Fruit fly (Drosophila melanogaster) whole organism, wandering third instar larva: ENCODE results near the gene CG12123.
A peak's percentile ranks its signal among the peaks of the same experiment; 100 is the strongest.

ENCODE experiments used
- Abd-B ChIP-seq: fragments of >200 bp; optimal IDR thresholded peaks from 2 replicates; lab custom pipeline; 2017; ENCODE audit warnings: missing biosample characterization, missing genetic modification characterization
- CG32264 ChIP-seq: fragments of 200-800 bp; sonication (Bioruptor generic); optimal IDR thresholded peaks from 2 replicates; lab custom pipeline; 2016; ENCODE audit warnings: missing biosample characterization, missing genetic modification characterization
- CG9705 ChIP-seq: fragments of 200-800 bp; sonication (Bioruptor generic); optimal IDR thresholded peaks from 2 replicates; lab custom pipeline; 2018; ENCODE audit warnings: missing biosample characterization, mild to moderate bottlenecking, missing genetic modification characterization
- CrebA ChIP-seq: fragments of 200-800 bp; sonication (Bioruptor generic); optimal IDR thresholded peaks from 2 replicates; lab custom pipeline; 2016; ENCODE audit warnings: missing biosample characterization, mild to moderate bottlenecking, missing genetic modification characterization, borderline replicate concordance
- Dfd ChIP-seq: fragments of >200 bp; optimal IDR thresholded peaks from 2 replicates; lab custom pipeline; 2017; ENCODE audit warnings: missing biosample characterization, missing genetic modification characterization
- Dif ChIP-seq: fragments of 200-275, 200-300 bp; sonication (Bioruptor generic); optimal IDR thresholded peaks from 2 replicates; lab custom pipeline; 2018; ENCODE audit warnings: missing biosample characterization, missing genetic modification characterization; ENCODE audit not compliant: partially characterized antibody
- GATAd ChIP-seq: sonication (Bioruptor generic); optimal IDR thresholded peaks from 2 replicates; lab custom pipeline; 2016; ENCODE audit warnings: missing biosample characterization, missing genetic modification characterization
- HLH106 ChIP-seq: fragments of 200-800 bp; optimal IDR thresholded peaks from 3 replicates; lab custom pipeline; 2019; ENCODE audit warnings: missing biosample characterization, mild to moderate bottlenecking, missing genetic modification characterization, moderate library complexity
- Hnf4 ChIP-seq: fragments of 200-800 bp; sonication (Bioruptor generic); optimal IDR thresholded peaks from 2 replicates; lab custom pipeline; 2016; ENCODE audit warnings: missing biosample characterization, mild to moderate bottlenecking, missing genetic modification characterization
- Hr78 ChIP-seq: fragments of >200 bp; optimal IDR thresholded peaks from 2 replicates; lab custom pipeline; 2017; ENCODE audit warnings: missing biosample characterization, missing genetic modification characterization
- Hr83 ChIP-seq: fragments of 200-300 bp; sonication (Bioruptor generic); optimal IDR thresholded peaks from 2 replicates; lab custom pipeline; 2016; ENCODE audit warnings: missing biosample characterization, mild to moderate bottlenecking, missing genetic modification characterization, moderate library complexity; ENCODE audit not compliant: poor library complexity, severe bottlenecking
- Mio ChIP-seq: sonication (Bioruptor generic); optimal IDR thresholded peaks from 2 replicates; lab custom pipeline; 2016; ENCODE audit warnings: missing biosample characterization, missing genetic modification characterization
- Myc ChIP-seq: fragments of >200 bp; optimal IDR thresholded peaks from 2 replicates; lab custom pipeline; 2017
- N ChIP-seq: fragments of >200 bp; optimal IDR thresholded peaks from 2 replicates; lab custom pipeline; 2018; ENCODE audit warnings: missing biosample characterization, missing external identifiers, missing genetic modification characterization
- OdsH ChIP-seq: fragments of 200-800 bp; sonication (Bioruptor generic); optimal IDR thresholded peaks from 2 replicates; lab custom pipeline; 2016; ENCODE audit warnings: missing biosample characterization, mild to moderate bottlenecking, missing genetic modification characterization
- Rel ChIP-seq, 2 experiments: fragments of 200-800 bp; sonication (Bioruptor generic) in 1 of 2; optimal IDR thresholded peaks; 2 replicates in 1 of 2; 3 replicates in 1 of 2; lab custom pipeline; 2016 to 2019; ENCODE audit warnings: mild to moderate bottlenecking in 2 of 2, missing biosample characterization in 2 of 2, missing genetic modification characterization in 2 of 2, moderate library complexity in 1 of 2
- Sp1 ChIP-seq: fragments of 200-800 bp; sonication (Bioruptor generic); optimal IDR thresholded peaks from 3 replicates; lab custom pipeline; 2019; ENCODE audit warnings: missing biosample characterization, mild to moderate bottlenecking, missing genetic modification characterization, moderate library complexity
- Vsx2 ChIP-seq: fragments of 200-300, 225-300 bp; sonication (Bioruptor generic); optimal IDR thresholded peaks from 2 replicates; lab custom pipeline; 2018; ENCODE audit warnings: missing biosample characterization, missing genetic modification characterization; ENCODE audit not compliant: partially characterized antibody
- br ChIP-seq: fragments of 200-800 bp; sonication (Bioruptor generic); optimal IDR thresholded peaks from 2 replicates; lab custom pipeline; 2016; ENCODE audit warnings: missing biosample characterization, missing genetic modification characterization
- brk ChIP-seq: fragments of 200-800 bp; sonication (Bioruptor generic); optimal IDR thresholded peaks from 2 replicates; lab custom pipeline; 2016; ENCODE audit warnings: missing biosample characterization, mild to moderate bottlenecking, missing genetic modification characterization
- dl ChIP-seq, 2 experiments: fragments of 175-275, 200-275 bp in 1 of 2; fragments of 200-275 bp in 1 of 2; sonication (Bioruptor generic); optimal IDR thresholded peaks; lab custom pipeline; 2018; ENCODE audit warnings: mild to moderate bottlenecking in 2 of 2, missing biosample characterization in 2 of 2, missing genetic modification characterization in 2 of 2, moderate library complexity in 2 of 2; ENCODE audit not compliant: partially characterized antibody in 2 of 2, insufficient read depth in 1 of 2
- dmrt93B ChIP-seq: fragments of 200-800 bp; sonication (Bioruptor generic); optimal IDR thresholded peaks from 2 replicates; lab custom pipeline; 2018; ENCODE audit warnings: missing biosample characterization, mild to moderate bottlenecking, missing genetic modification characterization
- dsf ChIP-seq: sonication (Bioruptor generic); optimal IDR thresholded peaks from 2 replicates; lab custom pipeline; 2016; ENCODE audit warnings: missing biosample characterization, missing genetic modification characterization, borderline replicate concordance
- ey ChIP-seq: fragments of 200-800 bp; sonication (Bioruptor generic); optimal IDR thresholded peaks from 2 replicates; lab custom pipeline; 2016; ENCODE audit warnings: missing biosample characterization, missing genetic modification characterization
- foxo ChIP-seq, 2 experiments: fragments of 200-800 bp; sonication (Bioruptor generic); optimal IDR thresholded peaks; 2 replicates in 1 of 2; 3 replicates in 1 of 2; lab custom pipeline; 2016 to 2017; ENCODE audit warnings: missing biosample characterization in 2 of 2, missing genetic modification characterization in 2 of 2
- h ChIP-seq: fragments of 200-800 bp; sonication (Bioruptor generic); optimal IDR thresholded peaks from 3 replicates; lab custom pipeline; 2016; ENCODE audit warnings: missing biosample characterization, mild to moderate bottlenecking, missing genetic modification characterization
- jim ChIP-seq: fragments of 175-275, 200-325 bp; sonication (Bioruptor generic); optimal IDR thresholded peaks from 2 replicates; lab custom pipeline; 2016; ENCODE audit warnings: missing biosample characterization, mild to moderate bottlenecking, missing genetic modification characterization
- lola ChIP-seq: fragments of >200 bp; optimal IDR thresholded peaks from 2 replicates; lab custom pipeline; 2017; ENCODE audit warnings: missing biosample characterization, missing genetic modification characterization
- pan ChIP-seq: fragments of >200 bp; optimal IDR thresholded peaks from 2 replicates; lab custom pipeline; 2017
- psq ChIP-seq: fragments of 200-800 bp; sonication (Bioruptor generic); optimal IDR thresholded peaks from 3 replicates; lab custom pipeline; 2017; ENCODE audit warnings: missing biosample characterization, mild to moderate bottlenecking, missing genetic modification characterization, moderate library complexity
- rgr ChIP-seq: fragments of 200-800 bp; sonication (Bioruptor generic); optimal IDR thresholded peaks from 3 replicates; lab custom pipeline; 2016; ENCODE audit warnings: missing biosample characterization, mild to moderate bottlenecking, missing genetic modification characterization
- sage ChIP-seq: fragments of 200-800 bp; sonication (Bioruptor generic); optimal IDR thresholded peaks from 2 replicates; lab custom pipeline; 2016; ENCODE audit warnings: missing biosample characterization, mild to moderate bottlenecking, missing genetic modification characterization
- sv ChIP-seq: fragments of 200-800 bp; sonication (Bioruptor generic); optimal IDR thresholded peaks from 3 replicates; lab custom pipeline; 2016; ENCODE audit warnings: missing biosample characterization, missing genetic modification characterization
- tai ChIP-seq: sonication (Bioruptor generic); optimal IDR thresholded peaks from 2 replicates; lab custom pipeline; 2016; ENCODE audit warnings: missing biosample characterization, missing genetic modification characterization
- usp ChIP-seq: fragments of >200 bp; optimal IDR thresholded peaks from 2 replicates; lab custom pipeline; 2017; ENCODE audit warnings: missing biosample characterization, missing genetic modification characterization

The CG12123 gene

dm6 chrX:8461147-8461546 lies 19.0 kb upstream of the CG12123 start, which contains the start of gene Es2:
Gene Es2, plus strand, starts transcription at chrX:8461479.
- TF ChIP-seq foxo (GFP tag; optimal IDR thresholded peaks at IDR 0.05; lab: Kevin White, UChicago) (no peak), sage (GFP tag; lab: Kevin White, UChicago) (peak; percentile 13), Myc (lab: Kevin White, UChicago) (peak; percentile 63)

dm6 chrX:8460686-8461085 lies 18.5 kb upstream of the CG12123 start, which contains the start of gene CG15347:
Gene CG15347, minus strand, starts transcription at chrX:8460898.
- no peak for TF ChIP-seq ey (GFP tag; lab: Kevin White, UChicago)

- no peak for TF ChIP-seq OdsH
- TF ChIP-seq psq (GFP tag; lab: Kevin White, UChicago), result no peak
- TF ChIP-seq CrebA (GFP tag; lab: Kevin White, UChicago), result no peak
- TF ChIP-seq, all 38 proteins: peak for 0
Observed at dm6 chrX:8460232-8460631, 18.1 kb upstream of the CG12123 start.

dm6 chrX:8459452-8460040 lies 17.4 kb upstream of the CG12123 start:
- no peak for TF ChIP-seq usp (GFP tag; lab: Kevin White, UChicago)

dm6 chrX:8457532-8457931 lies 15.4 kb upstream of the CG12123 start, which contains the start of gene CG32713:
Gene CG32713, minus strand, starts transcription at chrX:8457632.
- TF ChIP-seq Dif (GFP tag; lab: Kevin White, UChicago), result no peak
- TF ChIP-seq br (GFP tag; lab: Kevin White, UChicago), result no peak
- no peak for TF ChIP-seq jim (GFP tag; lab: Kevin White, UChicago)
- TF ChIP-seq lola (GFP tag; lab: Kevin White, UChicago), result no peak
- TF ChIP-seq Hr83 (GFP tag; lab: Kevin White, UChicago), result no peak
- TF ChIP-seq usp (GFP tag; lab: Kevin White, UChicago), result no peak
- TF ChIP-seq Sp1 (GFP tag; lab: Kevin White, UChicago), result no peak
- no peak for TF ChIP-seq h (GFP tag; lab: Kevin White, UChicago)
- TF ChIP-seq Mio (GFP tag; lab: Kevin White, UChicago), result no peak
- no peak for TF ChIP-seq Hr78 (GFP tag; lab: Kevin White, UChicago)
- TF ChIP-seq rgr (GFP tag; lab: Kevin White, UChicago), result no peak
- no peak for TF ChIP-seq CrebA (GFP tag; lab: Kevin White, UChicago)
- TF ChIP-seq CG9705 (GFP tag; lab: Kevin White, UChicago), result no peak
- no peak for TF ChIP-seq sv (GFP tag; lab: Kevin White, UChicago)
- TF ChIP-seq tai (GFP tag; lab: Kevin White, UChicago), result no peak
- no peak for TF ChIP-seq ey (GFP tag; lab: Kevin White, UChicago)

- peak; percentile 69 for TF ChIP-seq OdsH
- no peak for TF ChIP-seq Dfd (GFP tag; lab: Kevin White, UChicago)
- peak; percentile 43 for TF ChIP-seq sage (GFP tag; lab: Kevin White, UChicago)
- no peak for TF ChIP-seq Dif (GFP tag; lab: Kevin White, UChicago)
- TF ChIP-seq ey (GFP tag; lab: Kevin White, UChicago), result peak; percentile 74
- peak; percentile 60 for TF ChIP-seq br (GFP tag; lab: Kevin White, UChicago)
- peak; percentile 4 for TF ChIP-seq brk (GFP tag; lab: Kevin White, UChicago)
- TF ChIP-seq GATAd, result no peak
- no peak for TF ChIP-seq CG32264 (GFP tag; lab: Kevin White, UChicago)
- no peak for TF ChIP-seq usp (GFP tag; lab: Kevin White, UChicago)
- peak in 1 of 2 experiments; percentile 81 for TF ChIP-seq foxo (GFP tag; optimal IDR thresholded peaks at IDR 0.05; lab: Kevin White, UChicago)
- no peak for TF ChIP-seq Mio (GFP tag; lab: Kevin White, UChicago)
- peak; percentile 77 for TF ChIP-seq HLH106 (tag; lab: Kevin White, UChicago)
- no peak for TF ChIP-seq N (GFP tag; lab: Kevin White, UChicago)
- no peak for TF ChIP-seq dsf (GFP tag; lab: Kevin White, UChicago)
- peak; percentile 56 for TF ChIP-seq dmrt93B
- no peak for TF ChIP-seq lola (GFP tag; lab: Kevin White, UChicago)
- peak; percentile 66 for TF ChIP-seq Sp1 (GFP tag; lab: Kevin White, UChicago)
- TF ChIP-seq Myc (lab: Kevin White, UChicago), result no peak
- TF ChIP-seq rgr (GFP tag; lab: Kevin White, UChicago), result peak; percentile 76
- TF ChIP-seq sv (GFP tag; lab: Kevin White, UChicago), result peak; percentile 79
- peak; percentile 77 for TF ChIP-seq h (GFP tag; lab: Kevin White, UChicago)
- no peak for TF ChIP-seq pan (lab: Kevin White, UChicago)
- peak; percentile 71 for TF ChIP-seq Hnf4
- no peak for TF ChIP-seq Abd-B (GFP tag; lab: Kevin White, UChicago)
- no peak for TF ChIP-seq dl (GFP tag; optimal IDR thresholded peaks at IDR 0.05; lab: Kevin White, UChicago; ENCODE audit: insufficient read depth in 1 of 2, partially characterized antibody in 2 of 2)
- TF ChIP-seq psq (GFP tag; lab: Kevin White, UChicago), result peak; percentile 61
- TF ChIP-seq Vsx2, result no peak
- TF ChIP-seq Rel (GFP tag; optimal IDR thresholded peaks at IDR 0.05; lab: Kevin White, UChicago), result no peak
- peak; percentile 19 for TF ChIP-seq Rel (tag; optimal IDR thresholded peaks at IDR 0.05; lab: Kevin White, UChicago)
Observed at dm6 chrX:8455019-8455555, 12.9 kb upstream of the CG12123 start, which contains the start of gene org-1. Gene org-1, minus strand, starts transcription at chrX:8455069.
